Fruit fly (Drosophila melanogaster) whole organism, wandering third instar larva: Measurements from ENCODE around the gene yuri.

Source experiments
- Abd-B ChIP-seq: fragments of >200 bp; optimal IDR thresholded peaks from 2 replicates; lab custom pipeline; 2017; ENCODE audit warnings: missing biosample characterization, missing genetic modification characterization
- CG9705 ChIP-seq: fragments of 200-800 bp; sonication (Bioruptor generic); optimal IDR thresholded peaks from 2 replicates; lab custom pipeline; 2018; ENCODE audit warnings: missing biosample characterization, mild to moderate bottlenecking, missing genetic modification characterization
- CrebA ChIP-seq: fragments of 200-800 bp; sonication (Bioruptor generic); optimal IDR thresholded peaks from 2 replicates; lab custom pipeline; 2016; ENCODE audit warnings: missing biosample characterization, mild to moderate bottlenecking, missing genetic modification characterization, borderline replicate concordance
- Dfd ChIP-seq: fragments of >200 bp; optimal IDR thresholded peaks from 2 replicates; lab custom pipeline; 2017; ENCODE audit warnings: missing biosample characterization, missing genetic modification characterization
- GATAd ChIP-seq: sonication (Bioruptor generic); optimal IDR thresholded peaks from 2 replicates; lab custom pipeline; 2016; ENCODE audit warnings: missing biosample characterization, missing genetic modification characterization
- HLH106 ChIP-seq: fragments of 200-800 bp; optimal IDR thresholded peaks from 3 replicates; lab custom pipeline; 2019; ENCODE audit warnings: missing biosample characterization, mild to moderate bottlenecking, missing genetic modification characterization, moderate library complexity
- Hnf4 ChIP-seq: fragments of 200-800 bp; sonication (Bioruptor generic); optimal IDR thresholded peaks from 2 replicates; lab custom pipeline; 2016; ENCODE audit warnings: missing biosample characterization, mild to moderate bottlenecking, missing genetic modification characterization
- Hr78 ChIP-seq: fragments of >200 bp; optimal IDR thresholded peaks from 2 replicates; lab custom pipeline; 2017; ENCODE audit warnings: missing biosample characterization, missing genetic modification characterization
- Hr83 ChIP-seq: fragments of 200-300 bp; sonication (Bioruptor generic); optimal IDR thresholded peaks from 2 replicates; lab custom pipeline; 2016; ENCODE audit warnings: missing biosample characterization, mild to moderate bottlenecking, missing genetic modification characterization, moderate library complexity; ENCODE audit not compliant: poor library complexity, severe bottlenecking
- Mio ChIP-seq: sonication (Bioruptor generic); optimal IDR thresholded peaks from 2 replicates; lab custom pipeline; 2016; ENCODE audit warnings: missing biosample characterization, missing genetic modification characterization
- Myc ChIP-seq: fragments of >200 bp; optimal IDR thresholded peaks from 2 replicates; lab custom pipeline; 2017
- N ChIP-seq: fragments of >200 bp; optimal IDR thresholded peaks from 2 replicates; lab custom pipeline; 2018; ENCODE audit warnings: missing biosample characterization, missing external identifiers, missing genetic modification characterization
- OdsH ChIP-seq: fragments of 200-800 bp; sonication (Bioruptor generic); optimal IDR thresholded peaks from 2 replicates; lab custom pipeline; 2016; ENCODE audit warnings: missing biosample characterization, mild to moderate bottlenecking, missing genetic modification characterization
- Rel ChIP-seq, 2 experiments: fragments of 200-800 bp; sonication (Bioruptor generic) in 1 of 2; optimal IDR thresholded peaks; 2 replicates in 1 of 2; 3 replicates in 1 of 2; lab custom pipeline; 2016 to 2019; ENCODE audit warnings: mild to moderate bottlenecking in 2 of 2, missing biosample characterization in 2 of 2, missing genetic modification characterization in 2 of 2, moderate library complexity in 1 of 2
- Sp1 ChIP-seq: fragments of 200-800 bp; sonication (Bioruptor generic); optimal IDR thresholded peaks from 3 replicates; lab custom pipeline; 2019; ENCODE audit warnings: missing biosample characterization, mild to moderate bottlenecking, missing genetic modification characterization, moderate library complexity
- br ChIP-seq: fragments of 200-800 bp; sonication (Bioruptor generic); optimal IDR thresholded peaks from 2 replicates; lab custom pipeline; 2016; ENCODE audit warnings: missing biosample characterization, missing genetic modification characterization
- brk ChIP-seq: fragments of 200-800 bp; sonication (Bioruptor generic); optimal IDR thresholded peaks from 2 replicates; lab custom pipeline; 2016; ENCODE audit warnings: missing biosample characterization, mild to moderate bottlenecking, missing genetic modification characterization
- dl ChIP-seq, 2 experiments: fragments of 175-275, 200-275 bp in 1 of 2; fragments of 200-275 bp in 1 of 2; sonication (Bioruptor generic); optimal IDR thresholded peaks; lab custom pipeline; 2018; ENCODE audit warnings: mild to moderate bottlenecking in 2 of 2, missing biosample characterization in 2 of 2, missing genetic modification characterization in 2 of 2, moderate library complexity in 2 of 2; ENCODE audit not compliant: partially characterized antibody in 2 of 2, insufficient read depth in 1 of 2
- dmrt93B ChIP-seq: fragments of 200-800 bp; sonication (Bioruptor generic); optimal IDR thresholded peaks from 2 replicates; lab custom pipeline; 2018; ENCODE audit warnings: missing biosample characterization, mild to moderate bottlenecking, missing genetic modification characterization
- dsf ChIP-seq: sonication (Bioruptor generic); optimal IDR thresholded peaks from 2 replicates; lab custom pipeline; 2016; ENCODE audit warnings: missing biosample characterization, missing genetic modification characterization, borderline replicate concordance
- ey ChIP-seq: fragments of 200-800 bp; sonication (Bioruptor generic); optimal IDR thresholded peaks from 2 replicates; lab custom pipeline; 2016; ENCODE audit warnings: missing biosample characterization, missing genetic modification characterization
- foxo ChIP-seq, 2 experiments: fragments of 200-800 bp; sonication (Bioruptor generic); optimal IDR thresholded peaks; 2 replicates in 1 of 2; 3 replicates in 1 of 2; lab custom pipeline; 2016 to 2017; ENCODE audit warnings: missing biosample characterization in 2 of 2, missing genetic modification characterization in 2 of 2
- fru ChIP-seq: fragments of 200-800 bp; sonication (Bioruptor generic); optimal IDR thresholded peaks from 3 replicates; lab custom pipeline; 2016; ENCODE audit warnings: missing biosample characterization, mild to moderate bottlenecking, missing genetic modification characterization
- h ChIP-seq: fragments of 200-800 bp; sonication (Bioruptor generic); optimal IDR thresholded peaks from 3 replicates; lab custom pipeline; 2016; ENCODE audit warnings: missing biosample characterization, mild to moderate bottlenecking, missing genetic modification characterization
- jim ChIP-seq: fragments of 175-275, 200-325 bp; sonication (Bioruptor generic); optimal IDR thresholded peaks from 2 replicates; lab custom pipeline; 2016; ENCODE audit warnings: missing biosample characterization, mild to moderate bottlenecking, missing genetic modification characterization
- lola ChIP-seq: fragments of >200 bp; optimal IDR thresholded peaks from 2 replicates; lab custom pipeline; 2017; ENCODE audit warnings: missing biosample characterization, missing genetic modification characterization
- pan ChIP-seq: fragments of >200 bp; optimal IDR thresholded peaks from 2 replicates; lab custom pipeline; 2017
- psq ChIP-seq: fragments of 200-800 bp; sonication (Bioruptor generic); optimal IDR thresholded peaks from 3 replicates; lab custom pipeline; 2017; ENCODE audit warnings: missing biosample characterization, mild to moderate bottlenecking, missing genetic modification characterization, moderate library complexity
- rgr ChIP-seq: fragments of 200-800 bp; sonication (Bioruptor generic); optimal IDR thresholded peaks from 3 replicates; lab custom pipeline; 2016; ENCODE audit warnings: missing biosample characterization, mild to moderate bottlenecking, missing genetic modification characterization
- sage ChIP-seq: fragments of 200-800 bp; sonication (Bioruptor generic); optimal IDR thresholded peaks from 2 replicates; lab custom pipeline; 2016; ENCODE audit warnings: missing biosample characterization, mild to moderate bottlenecking, missing genetic modification characterization
- tai ChIP-seq: sonication (Bioruptor generic); optimal IDR thresholded peaks from 2 replicates; lab custom pipeline; 2016; ENCODE audit warnings: missing biosample characterization, missing genetic modification characterization
- usp ChIP-seq: fragments of >200 bp; optimal IDR thresholded peaks from 2 replicates; lab custom pipeline; 2017; ENCODE audit warnings: missing biosample characterization, missing genetic modification characterization
- woc ChIP-seq: sonication (Bioruptor generic); optimal IDR thresholded peaks from 2 replicates; lab custom pipeline; 2016; ENCODE audit warnings: missing biosample characterization, mild to moderate bottlenecking, missing genetic modification characterization

Gene yuri

dm6 chr2L:15273521-15274123, 9.1 kb upstream of the yuri start:
- TF ChIP-seq foxo (GFP tag; optimal IDR thresholded peaks at IDR 0.05; lab: Kevin White, UChicago) (peak in 1 of 2 experiments; percentile 7), Mio (no peak), Hnf4 (GFP tag; lab: Kevin White, UChicago) (peak; percentile 18)

dm6 chr2L:15271757-15272589, 7.5 kb upstream of the yuri start, which contains the start of gene Cul3:
Cul3 (minus strand) TSS chr2L:15272024.
- TF ChIP-seq Sp1 (GFP tag; lab: Kevin White, UChicago) (peak; percentile 29), brk (peak; percentile 47), dl (GFP tag; optimal IDR thresholded peaks at IDR 0.05; lab: Kevin White, UChicago; ENCODE audit: insufficient read depth in 1 of 2, partially characterized antibody in 2 of 2) (no peak), jim (GFP tag; lab: Kevin White, UChicago) (no peak), Hnf4 (GFP tag; lab: Kevin White, UChicago) (peak; percentile 8), Hr78 (no peak), tai (GFP tag; lab: Kevin White, UChicago) (peak; percentile 39), OdsH (no peak), dsf (GFP tag; lab: Kevin White, UChicago) (no peak), usp (GFP tag; lab: Kevin White, UChicago) (no peak), woc (GFP tag; lab: Kevin White, UChicago) (peak; percentile 40), N (GFP tag; lab: Kevin White, UChicago) (no peak), CG9705 (no peak), Hr83 (no peak), dmrt93B (GFP tag; lab: Kevin White, UChicago) (no peak), foxo (GFP tag; optimal IDR thresholded peaks at IDR 0.05; lab: Kevin White, UChicago) (peak in 1 of 2 experiments; percentile 17), HLH106 (tag; lab: Kevin White, UChicago) (peak; percentile 30), Myc (peak; percentile 42)

- TF ChIP-seq rgr (no peak), Hr83 (no peak), sage (GFP tag; lab: Kevin White, UChicago) (no peak), fru (GFP tag; lab: Kevin White, UChicago) (no peak), psq (GFP tag; lab: Kevin White, UChicago) (no peak), OdsH (no peak), lola (no peak), woc (GFP tag; lab: Kevin White, UChicago) (no peak), GATAd (GFP tag; lab: Kevin White, UChicago) (no peak), Hr78 (no peak), dmrt93B (GFP tag; lab: Kevin White, UChicago) (no peak), dl (GFP tag; optimal IDR thresholded peaks at IDR 0.05; lab: Kevin White, UChicago; ENCODE audit: insufficient read depth in 1 of 2, partially characterized antibody in 2 of 2) (no peak)
- TF ChIP-seq, all 38 proteins: peak for 0
Observed at dm6 chr2L:15271336-15271735, 6.8 kb upstream of the yuri start.

dm6 chr2L:15256249-15256648, 8.2 kb downstream of the yuri start, which contains the start of the genes PolD3 and Uxt:
PolD3 (minus strand) TSS chr2L:15256304.
Uxt (plus strand) TSS chr2L:15256581.
- TF ChIP-seq pan (lab: Kevin White, UChicago) (no peak), woc (GFP tag; lab: Kevin White, UChicago) (peak; percentile 13), Myc (peak; percentile 56)

dm6 chr2L:15254229-15254861, 10.1 kb downstream of the yuri start:
- TF ChIP-seq Hr83 (no peak), Hr78 (no peak), tai (GFP tag; lab: Kevin White, UChicago) (no peak), sage (GFP tag; lab: Kevin White, UChicago) (peak; percentile 30), N (GFP tag; lab: Kevin White, UChicago) (no peak), usp (GFP tag; lab: Kevin White, UChicago) (no peak), Dfd (GFP tag; lab: Kevin White, UChicago) (no peak), Hnf4 (GFP tag; lab: Kevin White, UChicago) (no peak), CG9705 (no peak), woc (GFP tag; lab: Kevin White, UChicago) (no peak), OdsH (peak; percentile 54), brk (no peak), CrebA (GFP tag; lab: Kevin White, UChicago) (no peak), dmrt93B (GFP tag; lab: Kevin White, UChicago) (no peak), h (GFP tag; lab: Kevin White, UChicago) (no peak), br (GFP tag; lab: Kevin White, UChicago) (no peak), jim (GFP tag; lab: Kevin White, UChicago) (no peak), pan (lab: Kevin White, UChicago) (no peak), GATAd (GFP tag; lab: Kevin White, UChicago) (no peak), dl (GFP tag; optimal IDR thresholded peaks at IDR 0.05; lab: Kevin White, UChicago; ENCODE audit: insufficient read depth in 1 of 2, partially characterized antibody in 2 of 2) (no peak), HLH106 (tag; lab: Kevin White, UChicago) (peak; percentile 26), rgr (peak; percentile 42), Rel (GFP tag; optimal IDR thresholded peaks at IDR 0.05; lab: Kevin White, UChicago) (no peak), Rel (tag; optimal IDR thresholded peaks at IDR 0.05; lab: Kevin White, UChicago) (peak; percentile 92), ey (GFP tag; lab: Kevin White, UChicago) (peak; percentile 42), Abd-B (GFP tag; lab: Kevin White, UChicago) (no peak), psq (GFP tag; lab: Kevin White, UChicago) (peak; percentile 39), Sp1 (GFP tag; lab: Kevin White, UChicago) (no peak), Mio (no peak), lola (no peak), foxo (GFP tag; optimal IDR thresholded peaks at IDR 0.05; lab: Kevin White, UChicago) (peak in 1 of 2 experiments; percentile 54)
